Fruit fly (Drosophila melanogaster) whole organism, prepupa: ENCODE measurements around the gene CG3402.

Experiments
- CG1621 ChIP-seq: fragments of 200-800 bp; sonication (Bioruptor generic); optimal IDR thresholded peaks from 3 replicates; lab custom pipeline; 2018; ENCODE audit warnings: missing biosample characterization, mild to moderate bottlenecking, missing genetic modification characterization
- CG31627 ChIP-seq: fragments of 200-800 bp; sonication (Bioruptor generic); optimal IDR thresholded peaks from 3 replicates; lab custom pipeline; 2016; ENCODE audit warnings: missing biosample characterization, missing genetic modification characterization
- CG34406 ChIP-seq: fragments of 200-800 bp; sonication (Bioruptor generic); optimal IDR thresholded peaks from 3 replicates; lab custom pipeline; 2016; ENCODE audit warnings: missing biosample characterization, missing genetic modification characterization
- CG3919 ChIP-seq: fragments of 200-800 bp; sonication (Bioruptor generic); optimal IDR thresholded peaks from 3 replicates; lab custom pipeline; 2016; ENCODE audit warnings: missing biosample characterization, missing genetic modification characterization
- CG8119 ChIP-seq: fragments of 200-800 bp; sonication (Bioruptor generic); IDR thresholded peaks from 3 replicates; pipeline ENCODE4 v1.3.6; 2022; ENCODE audit warnings: missing biosample characterization, missing genetic modification characterization
- CG8319 ChIP-seq: fragments of 200-800 bp; sonication (Bioruptor generic); optimal IDR thresholded peaks from 3 replicates; lab custom pipeline; 2016; ENCODE audit warnings: missing biosample characterization, missing genetic modification characterization
- Gug ChIP-seq: fragments of 200-800 bp; sonication (Bioruptor generic); IDR thresholded peaks from 2 replicates; pipeline ENCODE4 v1.3.6; 2022; ENCODE audit warnings: missing biosample characterization, missing genetic modification characterization
- Smox ChIP-seq: fragments of 200-800 bp; sonication (Bioruptor generic); optimal IDR thresholded peaks from 3 replicates; lab custom pipeline; 2016; ENCODE audit warnings: missing biosample characterization, missing genetic modification characterization
- Sox15 ChIP-seq: fragments of 200-800 bp; sonication (Bioruptor generic); optimal IDR thresholded peaks from 3 replicates; lab custom pipeline; 2016; ENCODE audit warnings: missing biosample characterization, missing genetic modification characterization
- ss ChIP-seq, 2 experiments: fragments of 200-800 bp; sonication (Bioruptor generic); optimal IDR thresholded peaks; 2 replicates in 1 of 2; 3 replicates in 1 of 2; lab custom pipeline; 2017 to 2018; ENCODE audit warnings: mild to moderate bottlenecking in 2 of 2, missing biosample characterization in 2 of 2, missing genetic modification characterization in 2 of 2, moderate library complexity in 1 of 2

DNA sequence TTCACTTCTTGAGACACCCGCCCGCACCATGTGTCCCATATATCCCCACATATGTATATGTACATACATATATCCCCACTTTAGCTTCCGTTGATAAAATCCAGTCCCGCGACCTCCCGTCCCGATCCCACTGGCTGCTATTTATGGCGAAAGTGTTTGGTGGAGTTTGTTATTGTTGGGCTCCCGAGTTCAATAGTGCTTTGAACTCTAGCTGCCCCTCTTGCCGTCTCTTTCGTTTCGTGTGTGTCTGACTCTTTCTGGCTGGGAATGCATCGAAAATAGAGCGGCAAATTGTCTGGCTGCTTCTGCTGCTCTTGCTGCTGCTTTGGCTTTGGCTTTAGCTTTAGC is 17.7 kb downstream of the CG3402 start:
- TF ChIP-seq CG8119 (GFP tag; lab: Robert Waterston, UW) (no peak), Smox (GFP tag; lab: Kevin White, UChicago) (no peak), CG34406 (no peak), Gug (GFP tag; lab: Robert Waterston, UW) (no peak), CG8319 (no peak), CG1621 (tag; lab: Kevin White, UChicago) (no peak), Sox15 (GFP tag; lab: Kevin White, UChicago) (no peak), CG31627 (GFP tag; lab: Kevin White, UChicago) (no peak), CG3919 (no peak), ss (GFP tag; optimal IDR thresholded peaks at IDR 0.05; lab: Kevin White, UChicago) (no peak)
